Fruit fly (Drosophila melanogaster) whole organism, embryonic: ENCODE measurements around the gene Top3alpha.
A peak's percentile ranks its signal among the peaks of the same experiment; 100 is the strongest.

ENCODE experiments used
- Blimp-1 ChIP-seq: fragments of 200-800 bp; sonication (Bioruptor generic); optimal IDR thresholded peaks from 3 replicates; lab custom pipeline; 2018; ENCODE audit warnings: missing biosample characterization, missing genetic modification characterization, mild to moderate bottlenecking, moderate library complexity, missing genetic modification reagents
- CG10979 ChIP-seq: fragments of 200-800 bp; sonication (Bioruptor generic); optimal IDR thresholded peaks from 2 replicates; lab custom pipeline; 2018; ENCODE audit warnings: missing biosample characterization, mild to moderate bottlenecking, missing genetic modification characterization, moderate library complexity
- CG11504 ChIP-seq: fragments of 200-800 bp; sonication (Bioruptor generic); optimal IDR thresholded peaks from 3 replicates; lab custom pipeline; 2019; ENCODE audit warnings: missing biosample characterization, mild to moderate bottlenecking, missing genetic modification characterization, moderate library complexity
- CG12299 ChIP-seq: fragments of 200-800 bp; sonication (Bioruptor generic); optimal IDR thresholded peaks from 2 replicates; lab custom pipeline; 2018; ENCODE audit warnings: missing biosample characterization, mild to moderate bottlenecking, missing genetic modification characterization
- CG12391 ChIP-seq: fragments of 200-800 bp; sonication (Bioruptor generic); optimal IDR thresholded peaks from 3 replicates; lab custom pipeline; 2018; ENCODE audit warnings: missing biosample characterization, mild to moderate bottlenecking, missing genetic modification characterization, moderate library complexity
- CG14710 ChIP-seq: fragments of 200-800 bp; sonication (Bioruptor generic); optimal IDR thresholded peaks from 3 replicates; lab custom pipeline; 2019; ENCODE audit warnings: missing biosample characterization, mild to moderate bottlenecking, missing genetic modification characterization, moderate library complexity
- CG17568 ChIP-seq: fragments of 200-800 bp; sonication (Bioruptor generic); optimal IDR thresholded peaks from 2 replicates; lab custom pipeline; 2018; ENCODE audit warnings: missing biosample characterization, mild to moderate bottlenecking, missing genetic modification characterization, moderate library complexity
- CG18262 ChIP-seq: fragments of 200-800 bp; optimal IDR thresholded peaks from 3 replicates; lab custom pipeline; 2019; ENCODE audit warnings: missing biosample characterization, mild to moderate bottlenecking, missing genetic modification characterization, moderate library complexity
- CG2712 ChIP-seq: fragments of 200-800 bp; optimal IDR thresholded peaks from 3 replicates; lab custom pipeline; 2019; ENCODE audit warnings: missing biosample characterization, mild to moderate bottlenecking, missing genetic modification characterization, moderate library complexity
- CG4707 ChIP-seq: fragments of 200-800 bp; sonication (Bioruptor generic); optimal IDR thresholded peaks from 2 replicates; lab custom pipeline; 2018; ENCODE audit warnings: missing biosample characterization, mild to moderate bottlenecking, missing genetic modification characterization, moderate library complexity
- CG7839 ChIP-seq: fragments of 200-800 bp; sonication (Bioruptor generic); optimal IDR thresholded peaks from 3 replicates; lab custom pipeline; 2018; ENCODE audit warnings: missing biosample characterization, mild to moderate bottlenecking, missing genetic modification characterization, moderate library complexity
- CG8359 ChIP-seq: fragments of 200-800 bp; sonication (Bioruptor generic); optimal IDR thresholded peaks from 2 replicates; lab custom pipeline; 2017; ENCODE audit warnings: missing biosample characterization, mild to moderate bottlenecking, missing genetic modification characterization, borderline replicate concordance
- CG9727 ChIP-seq: fragments of 200-800 bp; sonication (Bioruptor generic); optimal IDR thresholded peaks from 3 replicates; lab custom pipeline; 2017; ENCODE audit warnings: missing biosample characterization, mild to moderate bottlenecking, missing genetic modification characterization
- CoRest ChIP-seq: fragments of 200-800 bp; sonication (Bioruptor generic); optimal IDR thresholded peaks from 3 replicates; lab custom pipeline; 2018; ENCODE audit warnings: missing biosample characterization, mild to moderate bottlenecking, missing genetic modification characterization, moderate library complexity
- D ChIP-seq, 2 experiments: fragments of 200-800 bp in 1 of 2; fragments of >200 bp in 1 of 2; sonication (Bioruptor generic) in 1 of 2; optimal IDR thresholded peaks; 2 replicates in 1 of 2; 3 replicates in 1 of 2; lab custom pipeline; 2017; ENCODE audit warnings: mild to moderate bottlenecking in 1 of 2, missing biosample characterization in 1 of 2, missing genetic modification characterization in 1 of 2, missing genetic modification reagents in 1 of 2
- D19A ChIP-seq: fragments of 200-800 bp; optimal IDR thresholded peaks from 3 replicates; lab custom pipeline; 2019; ENCODE audit warnings: missing biosample characterization, mild to moderate bottlenecking, missing genetic modification characterization, moderate library complexity
- Hr51 ChIP-seq, 2 experiments: fragments of 200-800 bp; sonication (Bioruptor generic); optimal IDR thresholded peaks; 2 replicates in 1 of 2; 3 replicates in 1 of 2; lab custom pipeline; 2016 to 2018; ENCODE audit warnings: missing biosample characterization in 2 of 2, missing genetic modification characterization in 2 of 2, mild to moderate bottlenecking in 1 of 2, moderate library complexity in 1 of 2
- MTF-1 ChIP-seq: fragments of 200-800 bp; sonication (Bioruptor generic); optimal IDR thresholded peaks from 2 replicates; lab custom pipeline; 2018; ENCODE audit warnings: missing biosample characterization, mild to moderate bottlenecking, missing genetic modification characterization, borderline replicate concordance
- Ravus ChIP-seq: fragments of 200-800 bp; sonication (Bioruptor generic); IDR thresholded peaks from 2 replicates; pipeline ENCODE4 v1.3.6; 2022; ENCODE audit warnings: missing biosample characterization, missing genetic modification characterization
- Rx ChIP-seq: fragments of 200-800 bp; sonication (Bioruptor generic); IDR thresholded peaks from 2 replicates; pipeline ENCODE4 v1.3.6; 2022; ENCODE audit warnings: missing biosample characterization, missing genetic modification characterization
- Ssrp ChIP-seq: fragments of 200-800 bp; sonication (Bioruptor generic); optimal IDR thresholded peaks from 2 replicates; lab custom pipeline; 2018; ENCODE audit warnings: missing biosample characterization, mild to moderate bottlenecking, missing genetic modification characterization, moderate library complexity
- Trl ChIP-seq, 3 experiments: fragments of >200 bp in 2 of 3; fragments of 200-800 bp in 1 of 3; sonication (Bioruptor generic) in 1 of 3; optimal IDR thresholded peaks; 2 replicates in 1 of 3; 3 replicates in 2 of 3; lab custom pipeline; 2016 to 2017; ENCODE audit warnings: missing biosample characterization in 1 of 3, missing genetic modification characterization in 1 of 3
- Vsx1 ChIP-seq: fragments of 200-800 bp; sonication (Bioruptor generic); optimal IDR thresholded peaks from 2 replicates; lab custom pipeline; 2017; ENCODE audit warnings: missing biosample characterization, mild to moderate bottlenecking, missing genetic modification characterization, missing genetic modification reagents
- al ChIP-seq: fragments of 200-800 bp; sonication (Bioruptor generic); IDR thresholded peaks from 2 replicates; pipeline ENCODE4 v1.3.6; 2022; ENCODE audit warnings: missing biosample characterization, missing genetic modification characterization
- bbx ChIP-seq: fragments of 200-800 bp; sonication (Bioruptor generic); IDR thresholded peaks from 2 replicates; pipeline ENCODE4 v1.3.6; 2022; ENCODE audit warnings: missing biosample characterization, missing genetic modification characterization; ENCODE audit not compliant: partially characterized antibody
- bigmax ChIP-seq: fragments of 200-800 bp; sonication (Bioruptor generic); optimal IDR thresholded peaks from 2 replicates; lab custom pipeline; 2018; ENCODE audit warnings: missing biosample characterization, mild to moderate bottlenecking, missing genetic modification characterization
- bsh ChIP-seq, 2 experiments: fragments of 200-800 bp; sonication (Bioruptor generic); optimal IDR thresholded peaks; 2 replicates each; lab custom pipeline; 2017 to 2018; ENCODE audit warnings: mild to moderate bottlenecking in 2 of 2, missing biosample characterization in 2 of 2, missing genetic modification characterization in 2 of 2, moderate library complexity in 1 of 2
- cg ChIP-seq: fragments of 200-800 bp; sonication (Bioruptor generic); optimal IDR thresholded peaks from 3 replicates; lab custom pipeline; 2019; ENCODE audit warnings: missing biosample characterization, mild to moderate bottlenecking, missing genetic modification characterization, moderate library complexity
- dmrt11E ChIP-seq: fragments of 200-800 bp; sonication (Bioruptor generic); optimal IDR thresholded peaks from 3 replicates; lab custom pipeline; 2018; ENCODE audit warnings: missing biosample characterization, mild to moderate bottlenecking, missing genetic modification characterization, moderate library complexity
- dmrt99B ChIP-seq: fragments of 200-800 bp; sonication (Bioruptor generic); optimal IDR thresholded peaks from 2 replicates; lab custom pipeline; 2018; ENCODE audit warnings: missing biosample characterization, mild to moderate bottlenecking, missing genetic modification characterization, moderate library complexity
- ewg ChIP-seq: fragments of 200-800 bp; sonication (Bioruptor generic); optimal IDR thresholded peaks from 3 replicates; lab custom pipeline; 2017; ENCODE audit warnings: mild to moderate bottlenecking, missing biosample characterization, missing genetic modification reagents, missing genetic modification characterization
- ftz-f1 ChIP-seq: fragments of 200-800 bp; sonication (Bioruptor generic); optimal IDR thresholded peaks from 2 replicates; lab custom pipeline; 2016; ENCODE audit warnings: missing biosample characterization, missing genetic modification characterization
- gem ChIP-seq: fragments of 200-800 bp; sonication (Bioruptor generic); optimal IDR thresholded peaks from 2 replicates; lab custom pipeline; 2019; ENCODE audit warnings: missing biosample characterization, mild to moderate bottlenecking, missing genetic modification characterization, moderate library complexity
- hb ChIP-seq: fragments of 200-800 bp; sonication (Bioruptor generic); IDR thresholded peaks from 3 replicates; pipeline ENCODE4 v1.3.6; 2022; ENCODE audit warnings: missing biosample characterization, missing genetic modification characterization; ENCODE audit not compliant: partially characterized antibody
- lola ChIP-seq, 3 experiments: fragments of >200 bp in 2 of 3; fragments of 200-800 bp in 1 of 3; sonication (Bioruptor generic) in 1 of 3; optimal IDR thresholded peaks; 2 replicates each; lab custom pipeline; 2017 to 2019; ENCODE audit warnings: missing biosample characterization in 3 of 3, missing genetic modification characterization in 3 of 3, mild to moderate bottlenecking in 1 of 3, moderate library complexity in 1 of 3
- nmo ChIP-seq: fragments of 200-800 bp; sonication (Bioruptor generic); optimal IDR thresholded peaks from 2 replicates; lab custom pipeline; 2018; ENCODE audit warnings: missing biosample characterization, mild to moderate bottlenecking, missing genetic modification characterization, moderate library complexity
- oc ChIP-seq: fragments of 200-800 bp; sonication (Bioruptor generic); optimal IDR thresholded peaks from 2 replicates; lab custom pipeline; 2018; ENCODE audit warnings: missing biosample characterization, mild to moderate bottlenecking, missing genetic modification characterization, moderate library complexity
- otp ChIP-seq: fragments of 200-800 bp; sonication (Bioruptor generic); IDR thresholded peaks from 3 replicates; pipeline ENCODE4, ENCODE4 v1.3.6; 2022; ENCODE audit warnings: missing biosample characterization, missing genetic modification characterization
- phol ChIP-seq: fragments of 200-800 bp; sonication (Bioruptor generic); optimal IDR thresholded peaks from 3 replicates; lab custom pipeline; 2018; ENCODE audit warnings: missing biosample characterization, mild to moderate bottlenecking, missing genetic modification characterization, moderate library complexity
- sna ChIP-seq: fragments of 200-800 bp; sonication (Bioruptor generic); IDR thresholded peaks from 2 replicates; pipeline ENCODE4 v1.3.6; 2022; ENCODE audit warnings: missing biosample characterization, missing genetic modification characterization; ENCODE audit not compliant: partially characterized antibody
- sob ChIP-seq: fragments of 200-800 bp; sonication (Bioruptor generic); IDR thresholded peaks from 2 replicates; pipeline ENCODE4 v1.3.6; 2022; ENCODE audit warnings: missing biosample characterization, missing genetic modification characterization
- sqz ChIP-seq: fragments of 200-800 bp; sonication (Bioruptor generic); optimal IDR thresholded peaks from 3 replicates; lab custom pipeline; 2018; ENCODE audit warnings: missing biosample characterization, mild to moderate bottlenecking, missing genetic modification characterization
- unpg ChIP-seq: fragments of 200-800 bp; sonication (Bioruptor generic); optimal IDR thresholded peaks from 3 replicates; lab custom pipeline; 2018; ENCODE audit warnings: missing biosample characterization, mild to moderate bottlenecking, missing genetic modification characterization, moderate library complexity

Gene Top3alpha

dm6 chr2L:19463824-19464317, 34.1 kb upstream of the Top3alpha start, which contains the start of gene tj (continued):
- TF ChIP-seq CG4707 (GFP tag; lab: Kevin White, UChicago) = no peak
- no peak for TF ChIP-seq otp (GFP tag; lab: Robert Waterston, UW)
- TF ChIP-seq Trl (optimal IDR thresholded peaks at IDR 0.05; lab: Kevin White, UChicago) = peak; percentile 9 to 46
- no peak for TF ChIP-seq Trl (GFP tag; optimal IDR thresholded peaks at IDR 0.05; lab: Kevin White, UChicago)

dm6 chr2L:19469090-19469489, 28.9 kb upstream of the Top3alpha start:
- no peak for TF ChIP-seq CG8359 (GFP tag; lab: Kevin White, UChicago)
- TF ChIP-seq Rx (GFP tag; lab: Robert Waterston, UW) = no peak
- TF ChIP-seq oc (tag; lab: Kevin White, UChicago) = no peak
- TF ChIP-seq Hr51 (GFP tag; optimal IDR thresholded peaks at IDR 0.05; lab: Kevin White, UChicago) = no peak
- no peak for TF ChIP-seq dmrt99B (tag; lab: Kevin White, UChicago)
- no peak for TF ChIP-seq Ravus
- TF ChIP-seq sna = no peak
- no peak for TF ChIP-seq ewg (GFP tag; lab: Kevin White, UChicago)
- TF ChIP-seq bbx (GFP tag; lab: Robert Waterston, UW) = no peak

dm6 chr2L:19469751-19470150, 28.2 kb upstream of the Top3alpha start:
- TF ChIP-seq bigmax (GFP tag; lab: Kevin White, UChicago) = no peak
- TF ChIP-seq CG7839 = peak; percentile 28
- peak in 1 of 2 experiments; percentile 22 for TF ChIP-seq bsh (GFP tag; optimal IDR thresholded peaks at IDR 0.05; lab: Kevin White, UChicago)
- no peak for TF ChIP-seq unpg (GFP tag; lab: Kevin White, UChicago)
- no peak for TF ChIP-seq CG12299
- no peak for TF ChIP-seq MTF-1 (GFP tag; lab: Kevin White, UChicago)
- TF ChIP-seq CG17568 (GFP tag; lab: Kevin White, UChicago) = no peak
- peak; percentile 2 for TF ChIP-seq Ssrp
- TF ChIP-seq sob (GFP tag; lab: Robert Waterston, UW) = no peak
- TF ChIP-seq hb (GFP tag; lab: Robert Waterston, UW) = no peak
- peak; percentile 7 for TF ChIP-seq D19A (tag; lab: Kevin White, UChicago)
- no peak for TF ChIP-seq D (optimal IDR thresholded peaks at IDR 0.05; lab: Kevin White, UChicago)
- peak; percentile 24 for TF ChIP-seq D (GFP tag; optimal IDR thresholded peaks at IDR 0.05; lab: Kevin White, UChicago)
- TF ChIP-seq gem = peak; percentile 41
- peak; percentile 30 for TF ChIP-seq nmo
- peak; percentile 37 for TF ChIP-seq CG14710 (tag; lab: Kevin White, UChicago)
- TF ChIP-seq lola (GFP tag; optimal IDR thresholded peaks at IDR 0.05; lab: Kevin White, UChicago) = peak in 1 of 3 experiments; percentile 48
- no peak for TF ChIP-seq cg (GFP tag; lab: Kevin White, UChicago)
- TF ChIP-seq Vsx1 = no peak
- peak; percentile 34 for TF ChIP-seq phol (tag; lab: Kevin White, UChicago)
- TF ChIP-seq ftz-f1 (GFP tag; lab: Kevin White, UChicago) = no peak
- peak; percentile 36 for TF ChIP-seq CG9727 (GFP tag; lab: Kevin White, UChicago)
- peak; percentile 7 for TF ChIP-seq Blimp-1 (GFP tag; lab: Kevin White, UChicago)
- TF ChIP-seq dmrt11E (tag; lab: Kevin White, UChicago) = peak; percentile 44
- peak; percentile 54 for TF ChIP-seq CG11504
- peak; percentile 43 for TF ChIP-seq CG2712 (tag; lab: Kevin White, UChicago)
- TF ChIP-seq CG18262 (tag; lab: Kevin White, UChicago) = peak; percentile 58
- peak; percentile 54 for TF ChIP-seq CG10979 (tag; lab: Kevin White, UChicago)
- TF ChIP-seq sqz = no peak
- no peak for TF ChIP-seq CoRest (tag; lab: Kevin White, UChicago)
- TF ChIP-seq al (GFP tag; lab: Robert Waterston, UW) = no peak
- peak; percentile 1 for TF ChIP-seq CG12391 (tag; lab: Kevin White, UChicago)
